Worm (Caenorhabditis elegans) whole organism, L4 larva: Measurements from ENCODE around the gene ccz-1.

ENCODE experiments used
- D1046.2 ChIP-seq: fragments of 200-800 bp; sonication (Bioruptor generic); IDR thresholded peaks from 2 replicates; pipeline ENCODE4 v1.3.6; 2022; ENCODE audit warnings: missing genetic modification characterization, missing compliant biosample characterization
- F10B5.3 ChIP-seq: sonication (generic microtip); optimal IDR thresholded peaks from 2 replicates; lab custom pipeline; 2016; ENCODE audit warnings: mild to moderate bottlenecking, missing genetic modification characterization, missing compliant biosample characterization
- F26F4.8 ChIP-seq: fragments of 200-800 bp; sonication (Bioruptor generic); conservative IDR thresholded peaks from 2 replicates; pipeline ENCODE4 v1.3.6; 2022; ENCODE audit warnings: missing genetic modification characterization, missing compliant biosample characterization
- F37D6.2 ChIP-seq: sonication (generic microtip); optimal IDR thresholded peaks from 2 replicates; lab custom pipeline; 2016; ENCODE audit warnings: mild to moderate bottlenecking, missing genetic modification characterization, missing compliant biosample characterization
- F44E2.7 ChIP-seq: fragments of 200-800 bp; sonication (Bioruptor generic); IDR thresholded peaks from 2 replicates; pipeline ENCODE4 v2.1.2; 2022; ENCODE audit warnings: missing genetic modification characterization, missing compliant biosample characterization
- T20F7.1 ChIP-seq: fragments of 200-800 bp; sonication (Bioruptor generic); optimal IDR thresholded peaks from 2 replicates; lab custom pipeline; 2018; ENCODE audit warnings: mild to moderate bottlenecking, missing genetic modification characterization, missing compliant biosample characterization
- T26A8.4 ChIP-seq: fragments of 200-800 bp; sonication (Bioruptor generic); IDR thresholded peaks from 2 replicates; pipeline ENCODE4 v1.3.6; 2022; ENCODE audit warnings: missing genetic modification characterization, missing compliant biosample characterization
- Y5F2A.4 ChIP-seq: fragments of 200-800 bp; sonication (Bioruptor generic); optimal IDR thresholded peaks from 2 replicates; lab custom pipeline; 2018; ENCODE audit warnings: mild to moderate bottlenecking, missing genetic modification characterization, missing compliant biosample characterization
- Y75B8A.6 ChIP-seq: fragments of 200-800 bp; sonication (Bioruptor generic); IDR thresholded peaks from 2 replicates; pipeline ENCODE4 v1.3.6; 2022; ENCODE audit warnings: missing genetic modification reagents, missing genetic modification characterization, missing compliant biosample characterization
- ZK546.5 ChIP-seq, 2 experiments: sonication (generic microtip); optimal IDR thresholded peaks; 2 replicates each; lab custom pipeline; 2017; ENCODE audit warnings: missing biosample characterization in 2 of 2, missing genetic modification characterization in 2 of 2
- ama-1 ChIP-seq: fragments of 150-350 bp; optimal IDR thresholded peaks from 2 replicates; lab custom pipeline; 2014; ENCODE audit warnings: inconsistent platforms, mixed read lengths
- arid-1 ChIP-seq: fragments of 200-800 bp; sonication (Bioruptor generic); conservative IDR thresholded peaks from 2 replicates; pipeline ENCODE4 v1.3.6; 2022; ENCODE audit warnings: missing genetic modification reagents, missing genetic modification characterization, missing compliant biosample characterization
- attf-4 ChIP-seq: sonication (generic microtip); optimal IDR thresholded peaks from 3 replicates; lab custom pipeline; 2017; ENCODE audit warnings: missing biosample characterization, missing genetic modification characterization
- ceh-32 ChIP-seq: sonication (generic microtip); optimal IDR thresholded peaks from 2 replicates; lab custom pipeline; 2016; ENCODE audit warnings: mild to moderate bottlenecking, missing genetic modification characterization, missing compliant biosample characterization; ENCODE audit not compliant: poor library complexity
- ceh-62 ChIP-seq: sonication (generic microtip); optimal IDR thresholded peaks from 2 replicates; lab custom pipeline; 2017; ENCODE audit warnings: missing biosample characterization, missing genetic modification characterization
- ceh-82 ChIP-seq: sonication (generic microtip); optimal IDR thresholded peaks from 2 replicates; lab custom pipeline; 2017; ENCODE audit warnings: missing biosample characterization, missing genetic modification characterization
- ces-1 ChIP-seq: fragments of 150-350 bp; sonication (generic microtip); optimal IDR thresholded peaks from 4 replicates; lab custom pipeline; 2014; ENCODE audit warnings: missing biosample characterization, missing genetic modification reagents, missing genetic modification characterization
- daf-19 ChIP-seq: fragments of 200-800 bp; sonication (Bioruptor generic); conservative IDR thresholded peaks from 2 replicates; pipeline ENCODE4 v1.3.6; 2022; ENCODE audit warnings: missing genetic modification characterization, missing compliant biosample characterization
- daf-8 ChIP-seq: fragments of 200-800 bp; sonication (Bioruptor generic); IDR thresholded peaks from 2 replicates; pipeline ENCODE4 v1.3.6; 2022; ENCODE audit warnings: missing genetic modification characterization, missing compliant biosample characterization
- dmd-9 ChIP-seq: fragments of 200-800 bp; sonication (Bioruptor generic); IDR thresholded peaks from 2 replicates; pipeline ENCODE4 v1.3.6; 2022; ENCODE audit warnings: missing genetic modification reagents, missing genetic modification characterization, missing compliant biosample characterization
- fkh-10 ChIP-seq: fragments of 150-350 bp; optimal IDR thresholded peaks from 2 replicates; lab custom pipeline; 2014; ENCODE audit warnings: missing biosample characterization, missing genetic modification reagents, missing genetic modification characterization
- fos-1 ChIP-seq: fragments of 150-350 bp; optimal IDR thresholded peaks from 2 replicates; lab custom pipeline; 2014; ENCODE audit warnings: missing biosample characterization, missing genetic modification characterization
- hmg-1.1 ChIP-seq: fragments of 200-800 bp; sonication (Bioruptor generic); IDR thresholded peaks from 2 replicates; pipeline ENCODE4 v1.3.6; 2022; ENCODE audit warnings: missing genetic modification reagents, missing genetic modification characterization, missing compliant biosample characterization
- jun-1 ChIP-seq: fragments of 150-350 bp; optimal IDR thresholded peaks from 2 replicates; lab custom pipeline; 2014; ENCODE audit warnings: missing biosample characterization, missing genetic modification reagents, missing genetic modification characterization
- lim-7 ChIP-seq: fragments of 200-800 bp; sonication (Bioruptor generic); IDR thresholded peaks from 2 replicates; pipeline ENCODE4 v1.3.6; 2022; ENCODE audit warnings: missing genetic modification characterization, missing compliant biosample characterization
- lin-1 ChIP-seq: fragments of 200-800 bp; sonication (Bioruptor generic); IDR thresholded peaks from 2 replicates; pipeline ENCODE4 v1.3.6; 2022; ENCODE audit warnings: missing genetic modification reagents, missing genetic modification characterization, missing compliant biosample characterization
- lin-29 ChIP-seq: fragments of 200-800 bp; sonication (Bioruptor generic); IDR thresholded peaks from 2 replicates; pipeline ENCODE4 v1.3.6; 2022; ENCODE audit warnings: missing genetic modification reagents, missing genetic modification characterization, missing compliant biosample characterization
- lin-39 ChIP-seq: fragments of 150-350 bp; optimal IDR thresholded peaks from 2 replicates; lab custom pipeline; 2014; ENCODE audit warnings: missing biosample characterization, missing genetic modification reagents, missing genetic modification characterization
- madf-9 ChIP-seq: fragments of 200-800 bp; sonication (Bioruptor generic); conservative IDR thresholded peaks from 2 replicates; pipeline ENCODE4 v1.3.6; 2022; ENCODE audit warnings: missing genetic modification reagents, missing genetic modification characterization, missing compliant biosample characterization
- mdl-1 ChIP-seq, 2 experiments: fragments of 150-350 bp in 1 of 2; sonication (generic microtip) in 1 of 2; optimal IDR thresholded peaks; 2 replicates each; lab custom pipeline; 2014 to 2017; ENCODE audit warnings: missing biosample characterization in 2 of 2, missing genetic modification characterization in 2 of 2
- mep-1 ChIP-seq: fragments of 150-350 bp; sonication (generic microtip); optimal IDR thresholded peaks from 3 replicates; lab custom pipeline; 2014; ENCODE audit warnings: missing biosample characterization, missing genetic modification characterization
- mxl-3 ChIP-seq: fragments of 200-800 bp; sonication (Bioruptor generic); optimal IDR thresholded peaks from 2 replicates; lab custom pipeline; 2018; ENCODE audit warnings: mild to moderate bottlenecking, missing genetic modification characterization, missing compliant biosample characterization
- nhr-11 ChIP-seq: fragments of 150-350 bp; optimal IDR thresholded peaks from 2 replicates; lab custom pipeline; 2014; ENCODE audit warnings: missing biosample characterization, missing genetic modification characterization
- nhr-28 ChIP-seq: fragments of 150-350 bp; optimal IDR thresholded peaks from 2 replicates; lab custom pipeline; 2014; ENCODE audit warnings: missing biosample characterization, missing genetic modification characterization
- nhr-42 ChIP-seq: fragments of 200-800 bp; sonication (Bioruptor generic); IDR thresholded peaks from 2 replicates; pipeline ENCODE4 v1.3.6; 2022; ENCODE audit warnings: missing genetic modification characterization, missing compliant biosample characterization
- nhr-48 ChIP-seq: sonication (generic microtip); optimal IDR thresholded peaks from 2 replicates; lab custom pipeline; 2016; ENCODE audit warnings: mild to moderate bottlenecking, missing genetic modification characterization, missing compliant biosample characterization
- nhr-6 ChIP-seq: fragments of 150-350 bp; optimal IDR thresholded peaks from 2 replicates; lab custom pipeline; 2014; ENCODE audit warnings: missing biosample characterization, missing genetic modification characterization
- pha-4 ChIP-seq, 2 experiments: fragments of 150-350 bp in 1 of 2; fragments of 200-800 bp in 1 of 2; sonication (Bioruptor generic) in 1 of 2; IDR thresholded peaks in 1 of 2; optimal IDR thresholded peaks in 1 of 2; 2 replicates each; pipeline versions ENCODE4 v1.3.6 to Lab custom; 2014 to 2022; ENCODE audit warnings: missing genetic modification characterization in 2 of 2, missing genetic modification reagents in 2 of 2, missing biosample characterization in 1 of 2, missing compliant biosample characterization in 1 of 2
- pqm-1 ChIP-seq: sonication (generic microtip); optimal IDR thresholded peaks from 2 replicates; lab custom pipeline; 2017; ENCODE audit warnings: missing biosample characterization, missing genetic modification characterization
- saeg-2 ChIP-seq: fragments of 200-800 bp; sonication (Bioruptor generic); IDR thresholded peaks from 2 replicates; pipeline ENCODE4 v1.3.6; 2022; ENCODE audit warnings: missing genetic modification reagents, missing genetic modification characterization, missing compliant biosample characterization
- sdz-12 ChIP-seq: fragments of 200-800 bp; sonication (Bioruptor generic); optimal IDR thresholded peaks from 2 replicates; lab custom pipeline; 2018; ENCODE audit warnings: mild to moderate bottlenecking, missing genetic modification characterization, missing compliant biosample characterization
- set-16 ChIP-seq: fragments of 200-800 bp; sonication (Bioruptor generic); IDR thresholded peaks from 2 replicates; pipeline ENCODE4 v1.3.6; 2022; ENCODE audit warnings: missing genetic modification reagents, missing genetic modification characterization, missing compliant biosample characterization
- skn-1 ChIP-seq: fragments of 150-350 bp; optimal IDR thresholded peaks from 2 replicates; lab custom pipeline; 2014; ENCODE audit warnings: missing biosample characterization, missing genetic modification characterization
- snpc-1.2 ChIP-seq: fragments of 200-800 bp; sonication (Bioruptor generic); IDR thresholded peaks from 2 replicates; pipeline ENCODE4 v1.3.6; 2022; ENCODE audit warnings: missing genetic modification reagents, missing genetic modification characterization, missing compliant biosample characterization
- spr-1 ChIP-seq: sonication (generic microtip); optimal IDR thresholded peaks from 2 replicates; lab custom pipeline; 2016; ENCODE audit warnings: mild to moderate bottlenecking, missing genetic modification characterization, missing compliant biosample characterization
- spr-3 ChIP-seq: fragments of 200-800 bp; sonication (Bioruptor generic); optimal IDR thresholded peaks from 2 replicates; lab custom pipeline; 2018; ENCODE audit warnings: mild to moderate bottlenecking, missing genetic modification characterization, missing compliant biosample characterization
- unc-39 ChIP-seq: sonication (generic microtip); optimal IDR thresholded peaks from 2 replicates; lab custom pipeline; 2017; ENCODE audit warnings: missing biosample characterization, missing genetic modification characterization
- unc-62 ChIP-seq, 3 experiments: fragments of 150-350 bp in 1 of 3; sonication (generic microtip); optimal IDR thresholded peaks in 2 of 3; peaks in 1 of 3; 1 replicate in 1 of 3; 2 replicates in 2 of 3; lab custom pipeline; 2014 to 2017; ENCODE audit warnings: missing biosample characterization in 3 of 3, missing genetic modification characterization in 3 of 3, missing genetic modification reagents in 3 of 3, missing genotype in 1 of 3
- zag-1 ChIP-seq: fragments of 150-350 bp; optimal IDR thresholded peaks from 2 replicates; lab custom pipeline; 2014; ENCODE audit warnings: missing biosample characterization, missing genetic modification characterization
- zfp-2 ChIP-seq: sonication (generic microtip); optimal IDR thresholded peaks from 2 replicates; lab custom pipeline; 2016; ENCODE audit warnings: mild to moderate bottlenecking, missing genetic modification characterization, missing compliant biosample characterization
- zip-11 ChIP-seq: fragments of 200-800 bp; sonication (Bioruptor generic); IDR thresholded peaks from 2 replicates; pipeline ENCODE4 v1.3.6; 2022; ENCODE audit warnings: missing genetic modification characterization, missing compliant biosample characterization
- ztf-11 ChIP-seq: fragments of 150-350 bp; optimal IDR thresholded peaks from 2 replicates; lab custom pipeline; 2014; ENCODE audit warnings: missing biosample characterization, missing genetic modification characterization

Gene ccz-1

ce11 chrV:13658577-13658976 lies 20.1 kb upstream of the ccz-1 start (continued):
- TF ChIP-seq F26F4.8 (GFP tag; lab: Robert Waterston, UW) = no peak
- TF ChIP-seq lin-29 (GFP tag; lab: Robert Waterston, UW) = peak; percentile 37; the same call in 1 of the 2 replicates
- TF ChIP-seq unc-39 (tag; lab: Kevin White, UChicago) = no peak
- TF ChIP-seq mxl-3 (GFP tag; lab: Kevin White, UChicago) = peak; percentile 99
- no peak for TF ChIP-seq zag-1 (tag; lab: Kevin White, UChicago)
- TF ChIP-seq skn-1 (tag; lab: Kevin White, UChicago) = no peak
- TF ChIP-seq T20F7.1 (GFP tag; lab: Kevin White, UChicago) = peak; percentile 51
- no peak for TF ChIP-seq ceh-62 (tag; lab: Kevin White, UChicago)
- TF ChIP-seq ceh-32 (tag; lab: Kevin White, UChicago) = no peak
- TF ChIP-seq ama-1 (lab: Kevin White, UChicago) = no peak
- TF ChIP-seq F37D6.2 (tag; lab: Kevin White, UChicago) = peak; percentile 32
- TF ChIP-seq daf-19 (GFP tag; lab: Robert Waterston, UW) = no peak
- peak; percentile 71 for TF ChIP-seq jun-1 (tag; lab: Kevin White, UChicago)
- TF ChIP-seq snpc-1.2 (GFP tag; lab: Robert Waterston, UW) = no peak
- no peak for TF ChIP-seq ces-1 (GFP tag; lab: Kevin White, UChicago)
- no peak for TF ChIP-seq ZK546.5 (tag; optimal IDR thresholded peaks at IDR 0.05; lab: Kevin White, UChicago)
- peak; percentile 90 to 98 for TF ChIP-seq mdl-1 (tag; optimal IDR thresholded peaks at IDR 0.05; lab: Kevin White, UChicago)
- no peak for TF ChIP-seq ztf-11
- peak; percentile 24 for TF ChIP-seq sdz-12 (GFP tag; lab: Kevin White, UChicago)
- no peak for TF ChIP-seq fkh-10 (GFP tag; lab: Kevin White, UChicago)
- peak; percentile 89 for TF ChIP-seq mep-1
- TF ChIP-seq madf-9 (GFP tag; lab: Robert Waterston, UW) = peak; percentile 64
- TF ChIP-seq zfp-2 (tag; lab: Kevin White, UChicago) = no peak
- TF ChIP-seq saeg-2 (GFP tag; lab: Robert Waterston, UW) = peak; percentile 93
- TF ChIP-seq ceh-82 = no peak
- peak; percentile 93 for TF ChIP-seq lin-1
- no peak for TF ChIP-seq lin-39 (tag; lab: Kevin White, UChicago)
- TF ChIP-seq unc-62 (GFP tag; optimal IDR thresholded peaks at IDR 0.05 in 1 of 2; lab: Kevin White, UChicago) = peak in 1 of 2 experiments; percentile 99
- TF ChIP-seq unc-62 (tag; optimal IDR thresholded peaks at IDR 0.05; lab: Kevin White, UChicago) = no peak
- TF ChIP-seq nhr-11 (tag; lab: Kevin White, UChicago) = peak; percentile 80
- peak; percentile 96 for TF ChIP-seq nhr-48 (tag; lab: Kevin White, UChicago)
- TF ChIP-seq D1046.2 (GFP tag; lab: Robert Waterston, UW) = peak; percentile 84
- TF ChIP-seq attf-4 (tag; lab: Kevin White, UChicago) = no peak
- TF ChIP-seq spr-3 (GFP tag; lab: Kevin White, UChicago) = peak; percentile 21
- TF ChIP-seq nhr-42 (GFP tag; lab: Robert Waterston, UW) = 0 out of 2 replicates have a peak, but pooled peaks have one; percentile 59
- peak; percentile 95 for TF ChIP-seq nhr-28 (tag; lab: Kevin White, UChicago)
- TF ChIP-seq spr-1 (tag; lab: Kevin White, UChicago) = peak; percentile 30
- no peak for TF ChIP-seq arid-1
- no peak for TF ChIP-seq F10B5.3
- no peak for TF ChIP-seq F44E2.7
- peak; percentile 69 for TF ChIP-seq fos-1
- TF ChIP-seq dmd-9 (GFP tag; lab: Robert Waterston, UW) = peak; percentile 74
- peak; percentile 75 for TF ChIP-seq nhr-6 (tag; lab: Kevin White, UChicago)
- peak; percentile 68 for TF ChIP-seq T26A8.4 (GFP tag; lab: Robert Waterston, UW)
- no peak for TF ChIP-seq Y5F2A.4
- TF ChIP-seq set-16 (GFP tag; lab: Robert Waterston, UW) = peak; percentile 47; the same call in 1 of the 2 replicates
- TF ChIP-seq daf-8 (GFP tag; lab: Robert Waterston, UW) = no peak
- no peak for TF ChIP-seq lim-7 (GFP tag; lab: Robert Waterston, UW)
- TF ChIP-seq pha-4 (GFP tag; IDR thresholded peaks at IDR 0.05; lab: Robert Waterston, UW) = peak; percentile 68
- TF ChIP-seq pha-4 (tag; optimal IDR thresholded peaks at IDR 0.05; lab: Kevin White, UChicago) = no peak
- TF ChIP-seq pqm-1 (tag; lab: Kevin White, UChicago) = peak; percentile 9
- TF ChIP-seq Y75B8A.6 = 0 out of 2 replicates have a peak, but pooled peaks have one; percentile 36
- TF ChIP-seq zip-11 (GFP tag; lab: Robert Waterston, UW) = no peak
- TF ChIP-seq hmg-1.1 (GFP tag; lab: Robert Waterston, UW) = peak; percentile 76
